Worm (Caenorhabditis elegans) whole organism, L2 larva: Measurements from ENCODE around the gene B0513.90.

ENCODE experiments used
- R02D3.7 ChIP-seq: fragments of 150-350 bp; optimal IDR thresholded peaks from 2 replicates; lab custom pipeline; 2014; ENCODE audit warnings: missing biosample characterization, missing genetic modification characterization
- Y55F3AM.14 ChIP-seq: fragments of 200-800 bp; sonication (Bioruptor generic); optimal IDR thresholded peaks from 2 replicates; lab custom pipeline; 2018; ENCODE audit warnings: mild to moderate bottlenecking, missing genetic modification characterization, missing compliant biosample characterization
- ama-1 ChIP-seq: fragments of 150-350 bp; optimal IDR thresholded peaks from 2 replicates; lab custom pipeline; 2018; ENCODE audit warnings: inconsistent platforms
- ceh-16 ChIP-seq: fragments of 150-350 bp; optimal IDR thresholded peaks from 2 replicates; lab custom pipeline; 2014; ENCODE audit warnings: missing biosample characterization, missing genetic modification characterization
- ceh-82 ChIP-seq: fragments of 150-350 bp; optimal IDR thresholded peaks from 2 replicates; lab custom pipeline; 2014; ENCODE audit warnings: missing biosample characterization, missing genetic modification characterization
- dmd-4 ChIP-seq: sonication (generic microtip); optimal IDR thresholded peaks from 2 replicates; lab custom pipeline; 2017; ENCODE audit warnings: missing biosample characterization, missing genetic modification characterization
- egl-27 ChIP-seq: sonication (generic microtip); optimal IDR thresholded peaks from 3 replicates; lab custom pipeline; 2017; ENCODE audit warnings: missing biosample characterization, missing genetic modification reagents, missing genetic modification characterization
- elt-1 ChIP-seq: fragments of 150-350 bp; optimal IDR thresholded peaks from 2 replicates; lab custom pipeline; 2014; ENCODE audit warnings: missing biosample characterization, missing genetic modification characterization
- fos-1 ChIP-seq: fragments of 150-350 bp; optimal IDR thresholded peaks from 2 replicates; lab custom pipeline; 2014; ENCODE audit warnings: missing biosample characterization, missing genetic modification characterization
- lin-11 ChIP-seq: fragments of 150-350 bp; sonication (generic microtip); optimal IDR thresholded peaks from 2 replicates; lab custom pipeline; 2014; ENCODE audit warnings: missing biosample characterization, missing genetic modification characterization, inconsistent platforms, mixed read lengths
- lin-13 ChIP-seq: fragments of 150-350 bp; optimal IDR thresholded peaks from 2 replicates; lab custom pipeline; 2014; ENCODE audit warnings: missing biosample characterization, missing genetic modification reagents, missing genetic modification characterization
- lin-39 ChIP-seq: fragments of 150-350 bp; optimal IDR thresholded peaks from 2 replicates; lab custom pipeline; 2014; ENCODE audit warnings: missing biosample characterization, missing genetic modification reagents, missing genetic modification characterization
- lsy-2 ChIP-seq, 2 experiments: fragments of 150-350 bp in 1 of 2; sonication (generic microtip) in 1 of 2; optimal IDR thresholded peaks; 2 replicates each; lab custom pipeline; 2014 to 2017; ENCODE audit warnings: missing biosample characterization in 2 of 2, missing genetic modification characterization in 2 of 2
- mab-5 ChIP-seq: fragments of 150-350 bp; optimal IDR thresholded peaks from 2 replicates; lab custom pipeline; 2014; ENCODE audit warnings: missing biosample characterization, missing genetic modification characterization
- mbf-1 ChIP-seq: sonication (generic microtip); optimal IDR thresholded peaks from 2 replicates; lab custom pipeline; 2017; ENCODE audit warnings: missing biosample characterization, missing genetic modification characterization
- mdl-1 ChIP-seq, 2 experiments: fragments of 150-350 bp in 1 of 2; sonication (generic microtip) in 1 of 2; optimal IDR thresholded peaks; 2 replicates each; lab custom pipeline; 2017; ENCODE audit warnings: missing biosample characterization in 2 of 2, missing genetic modification characterization in 2 of 2
- nhr-10 ChIP-seq: sonication (generic microtip); optimal IDR thresholded peaks from 2 replicates; lab custom pipeline; 2017; ENCODE audit warnings: missing biosample characterization, missing genetic modification characterization
- nhr-11 ChIP-seq: fragments of 150-350 bp; optimal IDR thresholded peaks from 2 replicates; lab custom pipeline; 2014; ENCODE audit warnings: missing biosample characterization, missing genetic modification characterization
- nhr-12 ChIP-seq: fragments of 150-350 bp; optimal IDR thresholded peaks from 2 replicates; lab custom pipeline; 2014; ENCODE audit warnings: missing biosample characterization, missing genetic modification characterization
- nhr-21 ChIP-seq: fragments of 150-350 bp; optimal IDR thresholded peaks from 2 replicates; lab custom pipeline; 2014; ENCODE audit warnings: missing biosample characterization, missing genetic modification characterization
- nhr-23 ChIP-seq: fragments of 150-350 bp; optimal IDR thresholded peaks from 2 replicates; lab custom pipeline; 2014; ENCODE audit warnings: missing biosample characterization, missing genetic modification reagents, missing genetic modification characterization
- nhr-237 ChIP-seq: fragments of 150-350 bp; optimal IDR thresholded peaks from 2 replicates; lab custom pipeline; 2014; ENCODE audit warnings: missing biosample characterization, missing genetic modification characterization
- nhr-25 ChIP-seq: fragments of 150-350 bp; sonication (generic microtip); optimal IDR thresholded peaks from 3 replicates; lab custom pipeline; 2014; ENCODE audit warnings: missing biosample characterization, missing genetic modification characterization
- nhr-6 ChIP-seq: fragments of 150-350 bp; optimal IDR thresholded peaks from 2 replicates; lab custom pipeline; 2014; ENCODE audit warnings: missing biosample characterization, missing genetic modification characterization
- nhr-77 ChIP-seq: fragments of 150-350 bp; optimal IDR thresholded peaks from 2 replicates; lab custom pipeline; 2014; ENCODE audit warnings: missing biosample characterization, missing genetic modification characterization
- peb-1 ChIP-seq: fragments of 150-350 bp; optimal IDR thresholded peaks from 2 replicates; lab custom pipeline; 2014; ENCODE audit warnings: missing biosample characterization, missing genetic modification characterization
- sem-4 ChIP-seq: fragments of 150-350 bp; optimal IDR thresholded peaks from 2 replicates; lab custom pipeline; 2014; ENCODE audit warnings: missing biosample characterization, missing genetic modification reagents, missing genetic modification characterization
- sma-3 ChIP-seq: sonication (generic microtip); optimal IDR thresholded peaks from 2 replicates; lab custom pipeline; 2016; ENCODE audit warnings: missing genetic modification reagents, missing genetic modification characterization, missing compliant biosample characterization
- sma-9 ChIP-seq, 2 experiments: fragments of 150-350 bp in 1 of 2; sonication (generic microtip) in 1 of 2; optimal IDR thresholded peaks; 2 replicates each; lab custom pipeline; 2014 to 2016; ENCODE audit warnings: missing genetic modification characterization in 2 of 2, mild to moderate bottlenecking in 1 of 2, missing biosample characterization in 1 of 2, missing compliant biosample characterization in 1 of 2, missing genetic modification reagents in 1 of 2, moderate library complexity in 1 of 2
- snpc-4 ChIP-seq: fragments of 150-350 bp; optimal IDR thresholded peaks from 2 replicates; lab custom pipeline; 2014; ENCODE audit warnings: missing biosample characterization, missing genetic modification characterization
- unc-39 ChIP-seq: fragments of 150-350 bp; optimal IDR thresholded peaks from 2 replicates; lab custom pipeline; 2014; ENCODE audit warnings: missing biosample characterization, missing genetic modification characterization
- unc-55 ChIP-seq: fragments of 150-350 bp; sonication (generic microtip); optimal IDR thresholded peaks from 3 replicates; lab custom pipeline; 2014; ENCODE audit warnings: missing biosample characterization, missing genetic modification reagents, missing genetic modification characterization
- unc-62 ChIP-seq: fragments of 150-350 bp; optimal IDR thresholded peaks from 2 replicates; lab custom pipeline; 2014; ENCODE audit warnings: missing biosample characterization, missing genetic modification reagents, missing genetic modification characterization
- ztf-1 ChIP-seq: fragments of 200-800 bp; sonication (Bioruptor generic); conservative IDR thresholded peaks from 2 replicates; pipeline ENCODE4 v1.3.6; 2022; ENCODE audit warnings: missing genetic modification characterization, missing compliant biosample characterization
- ztf-11 ChIP-seq: sonication (generic microtip); optimal IDR thresholded peaks from 2 replicates; lab custom pipeline; 2017; ENCODE audit warnings: missing biosample characterization, missing genetic modification characterization
- ztf-4 ChIP-seq: fragments of 150-350 bp; optimal IDR thresholded peaks from 2 replicates; lab custom pipeline; 2014; ENCODE audit warnings: missing biosample characterization, missing genetic modification characterization

The B0513.90 gene

DNA sequence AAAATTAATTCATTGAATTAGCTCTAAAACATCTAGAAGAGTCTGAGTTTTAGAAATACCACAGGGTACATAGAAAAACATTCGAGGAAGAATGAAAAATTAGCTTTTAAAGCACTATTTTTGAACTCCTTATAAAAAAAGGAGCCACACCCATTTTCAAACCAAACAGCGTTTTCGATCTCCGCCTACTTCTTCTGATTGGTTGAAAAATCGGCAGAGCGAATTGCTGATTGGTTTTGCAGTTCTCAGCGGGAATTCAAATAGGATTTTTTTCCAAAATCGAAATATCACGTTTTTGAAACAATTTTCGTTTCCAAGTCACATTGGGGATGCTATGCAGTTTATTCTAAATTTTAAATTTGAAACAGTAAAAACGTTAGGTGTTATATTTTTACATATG lies 11.3 kb downstream of the B0513.90 start:
- TF ChIP-seq mab-5 (tag; lab: Kevin White, UChicago): no peak
- TF ChIP-seq lsy-2 (tag; optimal IDR thresholded peaks at IDR 0.05; lab: Kevin White, UChicago): no peak
- no peak for TF ChIP-seq nhr-21 (tag; lab: Kevin White, UChicago)
- no peak for TF ChIP-seq snpc-4 (tag; lab: Kevin White, UChicago)
- no peak for TF ChIP-seq lin-39 (tag; lab: Kevin White, UChicago)
- no peak for TF ChIP-seq lin-11 (tag; lab: Kevin White, UChicago)
- TF ChIP-seq ztf-4 (tag; lab: Kevin White, UChicago): no peak

DNA sequence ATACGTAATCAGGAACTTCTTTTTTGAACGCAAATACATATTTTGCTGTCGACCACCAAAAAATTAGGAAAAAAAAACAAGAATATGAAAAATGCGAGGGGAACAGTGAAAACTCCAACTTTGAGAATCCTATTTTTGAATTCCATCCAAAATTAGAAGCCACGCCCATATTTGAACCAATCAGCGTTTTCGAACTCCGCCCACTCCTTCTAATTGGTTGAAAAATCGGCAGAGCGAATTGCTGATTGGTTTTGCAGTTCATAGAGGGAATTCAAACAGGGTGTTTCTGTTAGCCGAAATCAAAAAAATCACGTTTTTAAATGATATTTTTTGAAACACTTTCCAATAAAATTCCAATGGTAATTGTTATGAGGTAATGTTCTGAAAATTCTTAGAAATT lies 11.9 kb downstream of the B0513.90 start:
- TF ChIP-seq ama-1 (lab: Kevin White, UChicago): no peak
- no peak for TF ChIP-seq egl-27 (tag; lab: Kevin White, UChicago)
- no peak for TF ChIP-seq mdl-1 (tag; optimal IDR thresholded peaks at IDR 0.05; lab: Kevin White, UChicago)
- no peak for TF ChIP-seq Y55F3AM.14
- no peak for TF ChIP-seq sma-9 (GFP tag; optimal IDR thresholded peaks at IDR 0.05; lab: Kevin White, UChicago)
- TF ChIP-seq sma-9 (tag; optimal IDR thresholded peaks at IDR 0.05; lab: Kevin White, UChicago): no peak
- no peak for TF ChIP-seq dmd-4
- TF ChIP-seq ztf-11 (tag; lab: Kevin White, UChicago): no peak
- no peak for TF ChIP-seq lin-13
- no peak for TF ChIP-seq elt-1 (tag; lab: Kevin White, UChicago)
- TF ChIP-seq sem-4 (tag; lab: Kevin White, UChicago): no peak
- TF ChIP-seq ceh-16 (tag; lab: Kevin White, UChicago): no peak
- no peak for TF ChIP-seq nhr-21 (tag; lab: Kevin White, UChicago)
- TF ChIP-seq unc-39: no peak
- no peak for TF ChIP-seq nhr-77 (tag; lab: Kevin White, UChicago)
- no peak for TF ChIP-seq snpc-4 (tag; lab: Kevin White, UChicago)
- no peak for TF ChIP-seq ztf-1 (GFP tag; lab: Robert Waterston, UW)
- TF ChIP-seq nhr-237 (tag; lab: Kevin White, UChicago): no peak
- TF ChIP-seq mbf-1 (tag; lab: Kevin White, UChicago): no peak
- TF ChIP-seq fos-1 (tag; lab: Kevin White, UChicago): no peak
- TF ChIP-seq, all 48 proteins: peak for 0

DNA sequence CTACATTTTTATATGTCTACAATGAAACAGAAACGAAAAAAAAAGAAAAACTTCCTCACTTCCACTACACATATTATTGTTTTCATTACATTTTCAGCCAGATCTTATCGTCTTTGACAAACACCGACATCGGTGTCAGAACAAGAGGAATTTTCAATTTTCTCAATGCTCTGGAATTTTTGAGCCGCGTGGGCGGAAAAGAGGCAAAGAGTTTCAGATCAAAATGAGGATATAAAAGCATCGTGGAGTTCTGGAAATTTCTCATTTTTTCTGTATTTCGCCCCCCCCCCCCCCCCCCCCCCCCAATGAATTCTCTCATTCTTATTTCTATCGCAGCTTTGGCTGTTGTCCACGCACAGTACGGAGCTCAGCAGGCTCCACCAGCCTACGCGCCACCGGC lies 13.0 kb downstream of the B0513.90 start, which contains the start of gene B0513.4:
Gene B0513.4 (plus strand): TSS at position 301 of the 400 bp plus-strand sequence.
- TF ChIP-seq nhr-6 (no peak), ceh-82 (no peak), nhr-77 (tag; lab: Kevin White, UChicago) (no peak), unc-55 (GFP tag; lab: Kevin White, UChicago) (no peak), lin-11 (tag; lab: Kevin White, UChicago) (no peak), lin-13 (no peak), egl-27 (tag; lab: Kevin White, UChicago) (no peak), mdl-1 (tag; optimal IDR thresholded peaks at IDR 0.05; lab: Kevin White, UChicago) (no peak), R02D3.7 (tag; lab: Kevin White, UChicago) (no peak), nhr-10 (tag; lab: Kevin White, UChicago) (no peak), elt-1 (tag; lab: Kevin White, UChicago) (no peak), ztf-11 (tag; lab: Kevin White, UChicago) (no peak), peb-1 (no peak), fos-1 (tag; lab: Kevin White, UChicago) (no peak), ceh-16 (tag; lab: Kevin White, UChicago) (no peak), dmd-4 (no peak), nhr-23 (tag; lab: Kevin White, UChicago) (no peak), nhr-12 (tag; lab: Kevin White, UChicago) (no peak), unc-62 (GFP tag; lab: Kevin White, UChicago) (no peak), nhr-25 (tag; lab: Kevin White, UChicago) (no peak)

DNA sequence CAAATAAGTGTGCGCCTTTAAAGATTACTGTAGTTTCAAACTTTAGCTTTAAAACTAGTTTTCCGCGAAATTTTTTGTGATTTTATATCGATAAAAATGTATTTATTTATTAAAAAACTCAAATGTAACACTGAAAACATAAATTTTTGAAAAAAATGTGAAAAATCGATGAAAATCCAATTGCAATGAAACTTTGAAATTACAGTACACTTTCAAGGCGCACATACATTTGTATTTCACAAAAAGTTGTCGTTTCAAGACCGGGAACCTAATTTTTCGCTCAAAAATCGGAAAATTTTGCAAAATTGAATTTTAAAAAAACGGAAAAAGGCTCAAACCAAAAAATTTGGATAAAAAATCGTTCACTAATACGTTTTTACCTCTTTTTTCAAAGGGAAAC lies 13.5 kb downstream of the B0513.90 start:
- TF ChIP-seq nhr-237 (tag; lab: Kevin White, UChicago) (no peak), sma-3 (GFP tag; lab: Kevin White, UChicago) (no peak), elt-1 (tag; lab: Kevin White, UChicago) (no peak), lin-13 (no peak), nhr-11 (tag; lab: Kevin White, UChicago) (no peak), peb-1 (no peak), nhr-25 (tag; lab: Kevin White, UChicago) (no peak)
